Fruit fly (Drosophila melanogaster) whole organism, embryonic: ENCODE measurements around the gene CG9992.

Experiments used
- Bdp1 ChIP-seq: fragments of 200-800 bp; sonication (Bioruptor generic); optimal IDR thresholded peaks from 3 replicates; lab custom pipeline; 2016; ENCODE audit warnings: missing biosample characterization, missing genetic modification characterization
- CG10366 ChIP-seq: fragments of 200-800 bp; sonication (Bioruptor generic); IDR thresholded peaks from 2 replicates; pipeline ENCODE4 v1.3.6; 2022; ENCODE audit warnings: missing biosample characterization, missing genetic modification characterization
- CG10462 ChIP-seq: fragments of 200-800 bp; sonication (Bioruptor generic); optimal IDR thresholded peaks from 2 replicates; lab custom pipeline; 2016; ENCODE audit warnings: missing biosample characterization, missing genetic modification characterization
- CG10565 ChIP-seq: fragments of 200-800 bp; sonication (Bioruptor generic); optimal IDR thresholded peaks from 3 replicates; lab custom pipeline; 2016; ENCODE audit warnings: missing biosample characterization, mild to moderate bottlenecking, missing genetic modification characterization
- CG10654 ChIP-seq: fragments of 200-800 bp; sonication (Bioruptor generic); optimal IDR thresholded peaks from 2 replicates; lab custom pipeline; 2016; ENCODE audit warnings: missing biosample characterization, missing genetic modification characterization
- CG11723 ChIP-seq: fragments of 200-800 bp; sonication (Bioruptor generic); optimal IDR thresholded peaks from 2 replicates; lab custom pipeline; 2017; ENCODE audit warnings: missing biosample characterization, mild to moderate bottlenecking, missing genetic modification characterization
- CG12659 ChIP-seq: fragments of 200-800 bp; sonication (Bioruptor generic); optimal IDR thresholded peaks from 3 replicates; lab custom pipeline; 2017; ENCODE audit warnings: mild to moderate bottlenecking, missing biosample characterization, missing genetic modification reagents, missing genetic modification characterization
- CG13775 ChIP-seq: fragments of 200-800 bp; sonication (Bioruptor generic); optimal IDR thresholded peaks from 3 replicates; lab custom pipeline; 2017; ENCODE audit warnings: missing biosample characterization, mild to moderate bottlenecking, missing genetic modification characterization
- CG13894 ChIP-seq: fragments of 200-800 bp; sonication (Bioruptor generic); optimal IDR thresholded peaks from 3 replicates; lab custom pipeline; 2018; ENCODE audit warnings: missing biosample characterization, mild to moderate bottlenecking, missing genetic modification characterization, moderate library complexity
- CG14667 ChIP-seq: fragments of 200-800 bp; sonication (Bioruptor generic); IDR thresholded peaks from 2 replicates; pipeline ENCODE4 v1.3.6; 2022; ENCODE audit warnings: missing biosample characterization, missing genetic modification characterization
- CG16779 ChIP-seq: fragments of 200-800 bp; sonication (Bioruptor generic); IDR thresholded peaks from 2 replicates; pipeline ENCODE4 v1.3.6; 2022; ENCODE audit warnings: missing biosample characterization, missing genetic modification characterization
- CG16813 ChIP-seq: fragments of 200-800 bp; sonication (Bioruptor generic); IDR thresholded peaks from 3 replicates; pipeline ENCODE4 v1.3.6; 2022; ENCODE audit warnings: missing biosample characterization, missing genetic modification characterization; ENCODE audit not compliant: partially characterized antibody
- CG17359 ChIP-seq: fragments of 200-800 bp; sonication (Bioruptor generic); optimal IDR thresholded peaks from 3 replicates; lab custom pipeline; 2018; ENCODE audit warnings: missing biosample characterization, mild to moderate bottlenecking, missing genetic modification characterization, moderate library complexity
- CG2120 ChIP-seq: fragments of 200-800 bp; sonication (Bioruptor generic); optimal IDR thresholded peaks from 3 replicates; lab custom pipeline; 2016; ENCODE audit warnings: missing biosample characterization, missing genetic modification characterization
- CG3065 ChIP-seq: fragments of 200-800 bp; sonication (Bioruptor generic); optimal IDR thresholded peaks from 2 replicates; lab custom pipeline; 2016; ENCODE audit warnings: missing biosample characterization, missing genetic modification characterization
- CG31224 ChIP-seq: fragments of 200-800 bp; sonication (Bioruptor generic); IDR thresholded peaks from 2 replicates; pipeline ENCODE4 v1.3.6; 2022; ENCODE audit warnings: missing biosample characterization, missing genetic modification characterization
- CG33213 ChIP-seq: fragments of 200-800 bp; sonication (Bioruptor generic); optimal IDR thresholded peaks from 3 replicates; lab custom pipeline; 2016; ENCODE audit warnings: missing biosample characterization, missing genetic modification characterization
- CG5245 ChIP-seq: fragments of 200-800 bp; sonication (Bioruptor generic); optimal IDR thresholded peaks from 3 replicates; lab custom pipeline; 2016; ENCODE audit warnings: missing biosample characterization, missing genetic modification characterization
- CG6854 ChIP-seq: fragments of 200-800 bp; sonication (Bioruptor generic); optimal IDR thresholded peaks from 3 replicates; lab custom pipeline; 2017; ENCODE audit warnings: missing biosample characterization, mild to moderate bottlenecking, missing genetic modification characterization
- CG7357 ChIP-seq: fragments of 200-800 bp; sonication (Bioruptor generic); IDR thresholded peaks from 3 replicates; pipeline ENCODE4 v1.3.6; 2022; ENCODE audit warnings: missing biosample characterization, missing genetic modification characterization
- CG8478 ChIP-seq: fragments of >200 bp; optimal IDR thresholded peaks from 2 replicates; lab custom pipeline; 2018
- Deaf1 ChIP-seq: fragments of 200-800 bp; optimal IDR thresholded peaks from 3 replicates; lab custom pipeline; 2019; ENCODE audit warnings: missing biosample characterization, mild to moderate bottlenecking, missing genetic modification characterization, moderate library complexity
- Dfd ChIP-seq, 2 experiments: fragments of >200 bp; optimal IDR thresholded peaks; 2 replicates each; lab custom pipeline; 2017; ENCODE audit warnings: missing biosample characterization in 2 of 2, missing genetic modification characterization in 2 of 2
- Gug ChIP-seq: fragments of 200-800 bp; sonication (Bioruptor generic); IDR thresholded peaks from 4 replicates; pipeline ENCODE4 v1.3.6; 2022; ENCODE audit warnings: missing biosample characterization, missing genetic modification characterization
- H2.0 ChIP-seq: fragments of 200-800 bp; sonication (Bioruptor generic); IDR thresholded peaks from 2 replicates; pipeline ENCODE4 v1.3.6; 2022; ENCODE audit warnings: missing biosample characterization, missing genetic modification characterization
- Hey ChIP-seq: fragments of 200-800 bp; sonication (Bioruptor generic); optimal IDR thresholded peaks from 3 replicates; lab custom pipeline; 2018; ENCODE audit warnings: missing biosample characterization, mild to moderate bottlenecking, missing genetic modification characterization
- Hmr ChIP-seq: fragments of 200-800 bp; sonication (Bioruptor generic); optimal IDR thresholded peaks from 3 replicates; lab custom pipeline; 2017; ENCODE audit warnings: mild to moderate bottlenecking, missing biosample characterization, missing genetic modification reagents, missing genetic modification characterization
- MBD-R2 ChIP-seq: fragments of 200-800 bp; sonication (Bioruptor generic); IDR thresholded peaks from 2 replicates; pipeline ENCODE4 v1.3.6; 2022; ENCODE audit warnings: missing biosample characterization, missing genetic modification characterization
- MESR4 ChIP-seq: fragments of 200-800 bp; sonication (Bioruptor generic); optimal IDR thresholded peaks from 2 replicates; lab custom pipeline; 2018; ENCODE audit warnings: missing biosample characterization, mild to moderate bottlenecking, missing genetic modification characterization, moderate library complexity
- Nf-YB ChIP-seq: fragments of 200-800 bp; sonication (Bioruptor generic); optimal IDR thresholded peaks from 3 replicates; lab custom pipeline; 2019; ENCODE audit warnings: missing biosample characterization, mild to moderate bottlenecking, missing genetic modification characterization, moderate library complexity
- Pdp1 ChIP-seq, 2 experiments: fragments of 200-800 bp; sonication (Bioruptor generic); optimal IDR thresholded peaks; 3 replicates each; lab custom pipeline; 2016; ENCODE audit warnings: missing biosample characterization in 2 of 2, missing genetic modification characterization in 2 of 2, mild to moderate bottlenecking in 1 of 2, moderate library complexity in 1 of 2
- Ptx1 ChIP-seq: fragments of 200-800 bp; sonication (Bioruptor generic); IDR thresholded peaks from 2 replicates; pipeline ENCODE4 v1.3.6; 2022; ENCODE audit warnings: missing biosample characterization, missing genetic modification characterization
- TFAM ChIP-seq: fragments of 200-800 bp; sonication (Bioruptor generic); optimal IDR thresholded peaks from 2 replicates; lab custom pipeline; 2017; ENCODE audit warnings: missing biosample characterization, missing genetic modification characterization, inconsistent platforms
- ab ChIP-seq: fragments of 200-800 bp; sonication (Bioruptor generic); optimal IDR thresholded peaks from 2 replicates; lab custom pipeline; 2016; ENCODE audit warnings: missing biosample characterization, missing genetic modification characterization
- disco-r ChIP-seq: fragments of 200-800 bp; sonication (Bioruptor generic); optimal IDR thresholded peaks from 2 replicates; lab custom pipeline; 2016; ENCODE audit warnings: missing biosample characterization, missing genetic modification characterization
- dpn ChIP-seq, 2 experiments: fragments of 200-800 bp; sonication (Bioruptor generic); optimal IDR thresholded peaks; 3 replicates each; lab custom pipeline; 2016; ENCODE audit warnings: missing biosample characterization in 2 of 2, missing genetic modification characterization in 2 of 2
- fd96Cb ChIP-seq: fragments of 200-800 bp; sonication (Bioruptor generic); optimal IDR thresholded peaks from 2 replicates; lab custom pipeline; 2018; ENCODE audit warnings: missing biosample characterization, mild to moderate bottlenecking, missing genetic modification characterization, moderate library complexity
- ftz-f1 ChIP-seq: fragments of 200-800 bp; sonication (Bioruptor generic); optimal IDR thresholded peaks from 2 replicates; lab custom pipeline; 2016; ENCODE audit warnings: missing biosample characterization, missing genetic modification characterization
- gcm2 ChIP-seq: fragments of 200-800 bp; sonication (Bioruptor generic); optimal IDR thresholded peaks from 2 replicates; lab custom pipeline; 2016; ENCODE audit warnings: missing biosample characterization, missing genetic modification characterization
- gro ChIP-seq: fragments of 200-800 bp; sonication (Bioruptor generic); optimal IDR thresholded peaks from 2 replicates; lab custom pipeline; 2016; ENCODE audit warnings: missing biosample characterization, missing genetic modification characterization
- jing ChIP-seq: fragments of 200-800 bp; sonication (Bioruptor generic); optimal IDR thresholded peaks from 2 replicates; lab custom pipeline; 2018; ENCODE audit warnings: missing biosample characterization, mild to moderate bottlenecking, missing genetic modification characterization
- kah ChIP-seq: fragments of 200-800 bp; sonication (Bioruptor generic); optimal IDR thresholded peaks from 2 replicates; lab custom pipeline; 2018; ENCODE audit warnings: missing biosample characterization, mild to moderate bottlenecking, missing genetic modification characterization
- luna ChIP-seq: fragments of 200-800 bp; sonication (Bioruptor generic); optimal IDR thresholded peaks from 2 replicates; lab custom pipeline; 2016; ENCODE audit warnings: missing biosample characterization, missing genetic modification characterization
- nerfin-2 ChIP-seq: fragments of 200-800 bp; sonication (Bioruptor generic); IDR thresholded peaks from 2 replicates; pipeline ENCODE4 v1.3.6; 2022; ENCODE audit warnings: missing biosample characterization, missing genetic modification characterization; ENCODE audit not compliant: partially characterized antibody
- sima ChIP-seq: fragments of 200-800 bp; sonication (Bioruptor generic); optimal IDR thresholded peaks from 2 replicates; lab custom pipeline; 2016; ENCODE audit warnings: missing biosample characterization, missing genetic modification characterization
- tap ChIP-seq: fragments of 200-800 bp; optimal IDR thresholded peaks from 3 replicates; lab custom pipeline; 2019; ENCODE audit warnings: missing biosample characterization, mild to moderate bottlenecking, missing genetic modification characterization, moderate library complexity
- tio ChIP-seq: fragments of 200-800 bp; sonication (Bioruptor generic); optimal IDR thresholded peaks from 2 replicates; lab custom pipeline; 2017; ENCODE audit warnings: missing biosample characterization, missing genetic modification characterization, inconsistent platforms
- tna ChIP-seq: fragments of 200-800 bp; sonication (Bioruptor generic); IDR thresholded peaks from 2 replicates; pipeline ENCODE4 v1.3.6; 2022; ENCODE audit warnings: missing biosample characterization, missing genetic modification characterization; ENCODE audit not compliant: partially characterized antibody
- ttk ChIP-seq: fragments of 200-800 bp; sonication (Bioruptor generic); IDR thresholded peaks from 2 replicates; pipeline ENCODE4 v2.1.2; 2022; ENCODE audit warnings: missing biosample characterization, missing genetic modification characterization
- vfl ChIP-seq: fragments of 200-800 bp; sonication (Bioruptor generic); optimal IDR thresholded peaks from 2 replicates; lab custom pipeline; 2016; ENCODE audit warnings: missing biosample characterization, missing genetic modification characterization
- wdn ChIP-seq: fragments of 200-800 bp; sonication (Bioruptor generic); IDR thresholded peaks from 2 replicates; pipeline ENCODE4 v1.3.6; 2022; ENCODE audit warnings: missing biosample characterization, missing genetic modification characterization

The CG9992 gene

DNA sequence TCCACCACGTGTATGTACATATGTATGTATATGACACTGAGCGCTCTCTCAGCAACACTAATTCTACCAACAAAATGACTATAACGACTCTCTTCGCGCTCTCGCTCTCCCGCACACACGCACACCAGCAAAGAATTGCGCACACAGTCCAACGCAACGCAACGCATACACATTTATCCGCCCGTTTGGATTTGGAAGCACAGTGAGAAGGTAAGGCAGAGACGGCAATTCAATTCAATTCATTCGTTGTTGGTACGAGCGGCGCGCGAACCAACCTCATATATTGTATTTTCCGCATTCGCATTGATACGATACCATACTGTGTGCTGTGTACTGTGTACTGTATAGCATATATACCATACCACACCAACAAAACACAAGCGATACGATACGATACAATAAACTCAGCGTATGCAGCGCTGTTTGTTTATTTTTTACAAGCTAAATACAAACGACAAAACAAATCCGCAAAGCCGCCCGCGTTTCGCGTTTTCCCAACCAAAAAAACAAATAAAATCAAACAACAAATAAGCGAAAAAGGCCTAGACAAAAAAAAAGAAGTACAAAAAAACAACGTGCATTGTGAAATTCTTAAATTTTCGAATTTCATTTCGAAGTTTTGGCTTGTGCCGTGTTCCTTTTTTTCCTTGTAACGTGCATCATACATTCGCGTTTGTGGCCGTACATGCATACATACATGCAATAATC, 51.1 kb downstream of the CG9992 start, which contains the start of the genes CG9921 and Dsp1 (continued):
- no peak for TF ChIP-seq CG14667 (GFP tag; lab: Robert Waterston, UW)
- no peak for TF ChIP-seq CG7357 (GFP tag; lab: Robert Waterston, UW)
- no peak for TF ChIP-seq CG6854
- no peak for TF ChIP-seq gro (GFP tag; lab: Kevin White, UChicago)
- TF ChIP-seq wdn (GFP tag; lab: Robert Waterston, UW), result peak; percentile 26; the same call in 1 of the 2 replicates
- TF ChIP-seq CG17359, result peak; percentile 9
- no peak for TF ChIP-seq CG11723 (GFP tag; lab: Kevin White, UChicago)
- TF ChIP-seq CG10366 (GFP tag; lab: Robert Waterston, UW), result no peak
- no peak for TF ChIP-seq CG2120 (GFP tag; lab: Kevin White, UChicago)
- no peak for TF ChIP-seq ftz-f1 (GFP tag; lab: Kevin White, UChicago)
- TF ChIP-seq Hey (tag; lab: Kevin White, UChicago), result no peak
- no peak for TF ChIP-seq CG13775
- no peak for TF ChIP-seq CG16779 (GFP tag; lab: Robert Waterston, UW)
- no peak for TF ChIP-seq CG5245 (GFP tag; lab: Kevin White, UChicago)
- no peak for TF ChIP-seq TFAM (GFP tag; lab: Kevin White, UChicago)
- no peak for TF ChIP-seq fd96Cb (tag; lab: Kevin White, UChicago)
- no peak for TF ChIP-seq jing (GFP tag; lab: Kevin White, UChicago)
- TF ChIP-seq tna (GFP tag; lab: Robert Waterston, UW), result no peak
- TF ChIP-seq nerfin-2 (GFP tag; lab: Robert Waterston, UW), result no peak
- no peak for TF ChIP-seq Pdp1 (GFP tag; optimal IDR thresholded peaks at IDR 0.05; lab: Kevin White, UChicago)
- no peak for TF ChIP-seq CG16813
- peak; percentile 28 for TF ChIP-seq MESR4
- TF ChIP-seq luna (GFP tag; lab: Kevin White, UChicago), result no peak
- no peak for TF ChIP-seq ttk (GFP tag; lab: Robert Waterston, UW)
- TF ChIP-seq gcm2 (GFP tag; lab: Kevin White, UChicago), result no peak
- TF ChIP-seq disco-r (GFP tag; lab: Kevin White, UChicago), result no peak
- peak; percentile 2 for TF ChIP-seq CG13894
- no peak for TF ChIP-seq tap (tag; lab: Kevin White, UChicago)
- TF ChIP-seq dpn (GFP tag; optimal IDR thresholded peaks at IDR 0.05; lab: Kevin White, UChicago), result no peak
- TF ChIP-seq Dfd (GFP tag; optimal IDR thresholded peaks at IDR 0.05; lab: Kevin White, UChicago), result no peak
- no peak for TF ChIP-seq Bdp1 (GFP tag; lab: Kevin White, UChicago)
- TF ChIP-seq Gug, result no peak
- TF ChIP-seq kah (GFP tag; lab: Kevin White, UChicago), result no peak
- no peak for TF ChIP-seq CG31224 (GFP tag; lab: Robert Waterston, UW)
- TF ChIP-seq Nf-YB (GFP tag; lab: Kevin White, UChicago), result no peak
- TF ChIP-seq CG3065 (GFP tag; lab: Kevin White, UChicago), result no peak
- TF ChIP-seq CG10565, result no peak
- TF ChIP-seq ab (GFP tag; lab: Kevin White, UChicago), result no peak
- TF ChIP-seq tio (GFP tag; lab: Kevin White, UChicago), result no peak
- TF ChIP-seq Ptx1 (GFP tag; lab: Robert Waterston, UW), result no peak
- TF ChIP-seq sima, result no peak
- TF ChIP-seq Hmr (GFP tag; lab: Kevin White, UChicago), result peak; percentile 31
- TF ChIP-seq CG8478 (lab: Kevin White, UChicago), result peak; percentile 8
- TF ChIP-seq MBD-R2, result no peak
- no peak for TF ChIP-seq vfl (GFP tag; lab: Kevin White, UChicago)
- no peak for TF ChIP-seq CG10462 (GFP tag; lab: Kevin White, UChicago)
- TF ChIP-seq CG33213, result no peak
- no peak for TF ChIP-seq H2.0 (GFP tag; lab: Robert Waterston, UW)
- TF ChIP-seq CG10654, result no peak
- no peak for TF ChIP-seq CG12659 (GFP tag; lab: Kevin White, UChicago)
- TF ChIP-seq Deaf1 (tag; lab: Kevin White, UChicago), result peak; percentile 66
